Worm (Caenorhabditis elegans) whole organism, midembryonic: ENCODE measurements around the gene C18A11.4.

Experiments used
- T22C8.4 ChIP-seq: fragments of 200-800 bp; sonication (Bioruptor generic); IDR thresholded peaks from 2 replicates; pipeline ENCODE4 v1.3.6; 2022; ENCODE audit warnings: missing genetic modification characterization, missing compliant biosample characterization
- cog-1 ChIP-seq: sonication (generic microtip); optimal IDR thresholded peaks from 2 replicates; lab custom pipeline; 2016; ENCODE audit warnings: missing genetic modification characterization, missing compliant biosample characterization
- flt-1 ChIP-seq: fragments of 200-800 bp; sonication (Bioruptor generic); IDR thresholded peaks from 2 replicates; pipeline ENCODE4 v1.3.6; 2022; ENCODE audit warnings: missing genetic modification characterization, missing compliant biosample characterization
- klf-2 ChIP-seq: fragments of 200-800 bp; sonication (Bioruptor generic); conservative IDR thresholded peaks from 2 replicates; pipeline ENCODE4 v1.3.6; 2022; ENCODE audit warnings: missing genetic modification reagents, missing genetic modification characterization, missing compliant biosample characterization
- med-1 ChIP-seq: sonication (generic microtip); optimal IDR thresholded peaks from 2 replicates; lab custom pipeline; 2017; ENCODE audit warnings: missing genetic modification characterization, mild to moderate bottlenecking, missing compliant biosample characterization, antibody characterized with exemption, missing genetic modification reagents; ENCODE audit not compliant: insufficient read depth
- ref-1 ChIP-seq: fragments of 200-800 bp; sonication (Bioruptor generic); conservative IDR thresholded peaks from 2 replicates; pipeline ENCODE4 v1.3.6; 2022; ENCODE audit warnings: missing genetic modification reagents, missing genetic modification characterization, missing compliant biosample characterization
- tab-1 ChIP-seq: fragments of 200-800 bp; sonication (Bioruptor generic); IDR thresholded peaks from 2 replicates; pipeline ENCODE4 v1.3.6; 2022; ENCODE audit warnings: missing genetic modification characterization, missing compliant biosample characterization
- ztf-23 ChIP-seq: fragments of 200-800 bp; sonication (Bioruptor generic); IDR thresholded peaks from 2 replicates; pipeline ENCODE4 v1.3.6; 2022; ENCODE audit warnings: missing genetic modification reagents, missing genetic modification characterization, missing compliant biosample characterization
- ztf-29 ChIP-seq: fragments of 200-800 bp; sonication (Bioruptor generic); IDR thresholded peaks from 2 replicates; pipeline ENCODE4 v1.3.6; 2022; ENCODE audit warnings: missing genetic modification reagents, missing genetic modification characterization, missing compliant biosample characterization

The C18A11.4 gene

DNA sequence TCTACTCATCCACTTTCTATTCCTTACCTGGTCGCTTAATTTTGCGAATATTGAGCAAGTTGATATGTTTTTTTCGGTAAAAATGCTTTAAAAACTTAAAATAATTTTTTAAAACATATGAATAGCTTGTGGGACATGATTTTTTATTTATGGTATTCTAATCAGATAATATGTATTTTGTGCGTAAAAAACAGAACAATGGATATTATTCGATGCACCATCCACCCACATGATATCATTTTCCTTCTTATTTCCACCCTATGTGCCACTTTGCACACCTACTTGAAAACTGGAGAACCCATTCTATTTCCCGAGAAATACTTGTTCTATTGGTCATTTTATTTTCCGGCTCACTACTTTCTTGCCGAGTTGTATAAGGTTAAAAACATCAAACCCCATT is 21.9 kb downstream of the C18A11.4 start, which contains the start of gene C18A11.2:
C18A11.2 (plus strand) TSS at position 301 of the 400 bp plus-strand sequence.
- TF ChIP-seq cog-1 (tag; lab: Kevin White, UChicago) (no peak), ref-1 (GFP tag; lab: Robert Waterston, UW) (no peak), med-1 (GFP tag; lab: Kevin White, UChicago) (no peak), klf-2 (GFP tag; lab: Robert Waterston, UW) (no peak), tab-1 (no peak), T22C8.4 (GFP tag; lab: Robert Waterston, UW) (no peak), ztf-29 (no peak), flt-1 (no peak)

DNA sequence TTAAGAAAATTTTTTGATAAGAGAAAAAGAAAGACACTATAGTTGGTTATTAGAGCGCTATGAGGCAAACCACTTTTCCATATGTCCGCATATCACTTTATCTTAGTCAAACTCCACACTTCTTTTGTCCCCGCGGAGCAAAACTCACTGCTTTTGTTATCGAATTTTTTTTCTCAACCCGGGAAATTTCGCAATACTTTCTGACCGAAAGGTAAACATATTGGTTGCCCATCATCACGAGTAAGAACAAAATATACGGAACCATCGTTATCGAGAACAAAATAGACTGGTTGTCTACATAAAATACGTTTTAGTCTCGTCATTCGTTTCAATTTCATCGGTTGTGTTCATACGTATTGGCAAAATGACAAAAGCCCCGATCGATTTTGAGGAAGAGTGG is 24.0 kb downstream of the C18A11.4 start, which contains the start of gene C18A11.1:
C18A11.1 (plus strand) TSS at position 36 of the 400 bp plus-strand sequence.
- TF ChIP-seq ref-1 (GFP tag; lab: Robert Waterston, UW) (no peak), flt-1 (no peak), ztf-29 (no peak), ztf-23 (GFP tag; lab: Robert Waterston, UW) (no peak)

DNA sequence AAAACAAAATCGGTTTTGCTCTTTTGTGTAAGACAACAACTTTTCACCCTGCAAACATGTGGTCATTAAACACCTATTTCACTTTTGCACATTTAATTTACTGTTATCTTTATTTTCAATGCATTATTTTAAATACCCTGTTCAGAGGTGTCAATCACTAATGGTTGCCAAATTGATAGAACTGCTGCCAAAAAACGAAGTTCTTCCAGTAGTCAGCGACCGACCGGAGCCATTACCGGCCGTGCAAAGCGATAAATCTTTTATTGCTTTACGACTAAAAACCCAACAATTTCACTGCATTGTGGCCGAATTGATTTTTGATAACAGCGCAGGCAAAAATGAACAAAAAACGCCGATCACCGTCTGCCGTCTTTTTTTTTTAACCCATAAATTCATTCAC is 29.2 kb downstream of the C18A11.4 start:
- TF ChIP-seq cog-1 (tag; lab: Kevin White, UChicago) (no peak), flt-1 (no peak), ztf-23 (GFP tag; lab: Robert Waterston, UW) (no peak), klf-2 (GFP tag; lab: Robert Waterston, UW) (no peak), T22C8.4 (GFP tag; lab: Robert Waterston, UW) (no peak), tab-1 (no peak), ref-1 (GFP tag; lab: Robert Waterston, UW) (no peak), ztf-29 (no peak), med-1 (GFP tag; lab: Kevin White, UChicago) (no peak)

DNA sequence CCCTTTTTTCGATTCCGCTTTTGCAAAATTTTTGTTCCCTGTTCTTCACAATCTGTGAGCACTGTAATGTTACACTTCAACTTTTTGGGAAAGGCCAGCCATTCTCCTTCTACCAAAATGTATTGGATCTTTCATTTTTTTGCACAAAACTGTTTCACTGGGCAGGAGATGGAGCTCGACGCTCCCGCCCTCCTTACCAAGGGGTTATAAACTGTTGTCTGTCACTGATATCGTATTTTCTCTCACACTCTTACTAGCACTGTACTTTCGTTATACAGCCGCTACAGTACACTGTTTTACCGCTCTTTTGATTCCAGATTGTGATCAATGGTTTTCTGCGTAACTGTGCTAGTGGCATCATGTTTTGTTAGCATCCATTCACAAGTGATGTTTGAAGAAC is 32.4 kb downstream of the C18A11.4 start, which contains the start of gene C46F2.1:
C46F2.1 (plus strand) TSS at position 301 of the 400 bp plus-strand sequence.
- TF ChIP-seq T22C8.4 (GFP tag; lab: Robert Waterston, UW) (no peak), flt-1 (no peak), klf-2 (GFP tag; lab: Robert Waterston, UW) (no peak), med-1 (GFP tag; lab: Kevin White, UChicago) (no peak), tab-1 (no peak), ref-1 (GFP tag; lab: Robert Waterston, UW) (no peak), cog-1 (tag; lab: Kevin White, UChicago) (no peak), ztf-23 (GFP tag; lab: Robert Waterston, UW) (no peak), ztf-29 (no peak)

DNA sequence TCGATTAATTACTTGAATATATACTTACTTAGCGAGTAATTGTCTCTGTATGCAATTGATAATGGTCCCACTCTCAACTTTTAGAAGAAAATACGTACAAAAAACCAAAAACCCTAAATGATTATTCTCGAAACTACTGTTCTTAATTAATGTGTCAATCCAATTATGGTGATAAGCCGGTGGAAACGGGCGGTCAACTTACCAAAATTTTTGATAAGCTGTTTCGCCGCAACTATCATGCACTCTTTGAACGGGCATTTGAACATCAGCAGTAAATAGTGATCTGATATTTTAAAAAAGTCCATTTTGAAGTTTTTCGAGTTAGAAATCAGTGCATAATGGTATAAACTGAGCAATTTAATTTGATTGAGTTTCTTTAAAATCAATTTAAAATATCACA is 33.1 kb downstream of the C18A11.4 start:
- TF ChIP-seq ref-1 (GFP tag; lab: Robert Waterston, UW): no peak
- TF ChIP-seq klf-2 (GFP tag; lab: Robert Waterston, UW): no peak
- TF ChIP-seq cog-1 (tag; lab: Kevin White, UChicago): no peak
- no peak for TF ChIP-seq ztf-23 (GFP tag; lab: Robert Waterston, UW)
- no peak for TF ChIP-seq flt-1
- no peak for TF ChIP-seq T22C8.4 (GFP tag; lab: Robert Waterston, UW)
- no peak for TF ChIP-seq tab-1
- no peak for TF ChIP-seq med-1 (GFP tag; lab: Kevin White, UChicago)
- TF ChIP-seq ztf-29: no peak

DNA sequence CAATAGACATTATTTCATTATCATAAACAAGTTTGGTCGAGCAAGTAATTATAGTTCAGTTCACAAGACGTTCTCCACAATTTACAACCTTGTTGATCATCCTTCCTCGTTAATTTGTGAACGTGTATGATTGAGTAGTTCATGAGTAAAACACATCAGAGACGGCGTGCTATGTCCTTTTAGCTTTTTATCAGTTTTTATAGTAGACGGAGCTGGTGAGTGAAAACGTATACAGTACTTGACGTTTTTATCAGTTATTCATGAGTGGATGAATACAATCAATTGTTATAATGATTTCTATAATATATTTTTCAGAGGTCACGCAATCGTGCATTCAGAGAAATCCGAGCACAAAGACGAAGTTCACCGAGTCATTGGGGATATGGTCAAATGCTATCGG is 33.6 kb downstream of the C18A11.4 start:
- no peak for TF ChIP-seq med-1 (GFP tag; lab: Kevin White, UChicago)
- TF ChIP-seq ztf-23 (GFP tag; lab: Robert Waterston, UW): no peak
- no peak for TF ChIP-seq tab-1
- no peak for TF ChIP-seq ref-1 (GFP tag; lab: Robert Waterston, UW)
- no peak for TF ChIP-seq ztf-29
- TF ChIP-seq flt-1: no peak
- TF ChIP-seq cog-1 (tag; lab: Kevin White, UChicago): no peak
- TF ChIP-seq T22C8.4 (GFP tag; lab: Robert Waterston, UW): no peak
- TF ChIP-seq klf-2 (GFP tag; lab: Robert Waterston, UW): no peak

DNA sequence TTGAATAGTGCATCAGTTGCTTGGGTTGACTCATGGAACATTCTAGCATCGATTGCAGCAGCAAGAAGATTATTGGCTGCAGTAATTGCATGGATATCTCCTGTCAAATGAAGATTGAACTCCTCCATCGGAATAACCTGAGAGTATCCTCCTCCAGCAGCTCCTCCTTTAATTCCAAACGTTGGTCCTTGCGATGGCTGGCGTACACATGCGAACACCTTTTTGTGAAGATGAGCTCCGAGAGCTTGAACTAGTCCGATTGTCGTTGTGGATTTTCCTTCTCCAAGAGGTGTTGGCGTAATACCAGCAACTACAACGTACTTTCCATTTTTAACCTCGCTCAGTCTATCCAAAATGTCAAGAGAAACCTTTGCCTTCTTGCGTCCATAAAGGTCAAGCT is 37.4 kb downstream of the C18A11.4 start:
- TF ChIP-seq klf-2 (GFP tag; lab: Robert Waterston, UW): no peak
- no peak for TF ChIP-seq ztf-29
- no peak for TF ChIP-seq med-1 (GFP tag; lab: Kevin White, UChicago)
- TF ChIP-seq ztf-23 (GFP tag; lab: Robert Waterston, UW): no peak
- TF ChIP-seq tab-1: no peak
- no peak for TF ChIP-seq T22C8.4 (GFP tag; lab: Robert Waterston, UW)
- TF ChIP-seq flt-1: no peak
- no peak for TF ChIP-seq ref-1 (GFP tag; lab: Robert Waterston, UW)
- no peak for TF ChIP-seq cog-1 (tag; lab: Kevin White, UChicago)

DNA sequence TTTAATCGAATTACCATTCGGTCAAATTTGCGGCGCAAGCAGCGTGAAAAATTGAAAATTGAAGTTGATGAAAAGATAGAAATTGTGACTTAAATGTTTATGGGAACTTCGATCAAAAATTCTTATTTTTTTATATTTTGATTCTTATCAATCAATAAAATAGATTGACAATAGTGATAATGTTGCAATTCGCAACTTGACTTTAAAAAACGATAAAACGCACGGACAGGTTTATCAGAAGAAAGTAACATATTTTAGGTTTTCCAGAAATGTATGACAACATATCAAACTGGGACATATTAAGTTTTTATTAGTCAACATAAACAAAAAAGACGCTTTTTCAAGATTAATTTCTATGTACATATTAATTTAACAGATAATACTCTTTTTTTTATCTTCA is 38.0 kb downstream of the C18A11.4 start:
- no peak for TF ChIP-seq cog-1 (tag; lab: Kevin White, UChicago)
- no peak for TF ChIP-seq T22C8.4 (GFP tag; lab: Robert Waterston, UW)
- TF ChIP-seq ztf-29: no peak
- no peak for TF ChIP-seq med-1 (GFP tag; lab: Kevin White, UChicago)
- no peak for TF ChIP-seq flt-1

DNA sequence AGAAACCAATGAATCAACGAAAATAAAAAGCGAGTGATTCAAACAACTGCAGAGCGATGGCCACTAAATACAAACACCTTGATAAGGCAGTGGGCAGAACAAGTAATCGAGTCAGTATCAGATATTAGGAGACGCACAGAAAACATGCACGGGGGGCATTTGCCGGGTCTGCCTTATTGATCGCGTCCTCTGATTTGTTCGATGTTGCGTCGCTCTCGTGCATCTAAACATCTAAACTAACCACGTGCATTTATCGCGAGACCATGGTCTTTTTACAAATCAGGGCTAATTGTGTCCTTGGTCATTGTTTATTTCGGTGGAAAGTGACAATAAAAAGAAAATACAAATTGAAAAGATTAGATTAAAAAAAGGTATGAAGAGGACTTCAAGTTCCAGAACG is 38.6 kb downstream of the C18A11.4 start, which contains the start of gene K07E3.4:
K07E3.4 (minus strand) TSS at position 100 of the 400 bp plus-strand sequence.
- TF ChIP-seq tab-1 (no peak), ztf-23 (GFP tag; lab: Robert Waterston, UW) (no peak), ref-1 (GFP tag; lab: Robert Waterston, UW) (no peak), med-1 (GFP tag; lab: Kevin White, UChicago) (no peak), flt-1 (no peak), T22C8.4 (GFP tag; lab: Robert Waterston, UW) (no peak), ztf-29 (no peak), klf-2 (GFP tag; lab: Robert Waterston, UW) (no peak), cog-1 (tag; lab: Kevin White, UChicago) (no peak)

DNA sequence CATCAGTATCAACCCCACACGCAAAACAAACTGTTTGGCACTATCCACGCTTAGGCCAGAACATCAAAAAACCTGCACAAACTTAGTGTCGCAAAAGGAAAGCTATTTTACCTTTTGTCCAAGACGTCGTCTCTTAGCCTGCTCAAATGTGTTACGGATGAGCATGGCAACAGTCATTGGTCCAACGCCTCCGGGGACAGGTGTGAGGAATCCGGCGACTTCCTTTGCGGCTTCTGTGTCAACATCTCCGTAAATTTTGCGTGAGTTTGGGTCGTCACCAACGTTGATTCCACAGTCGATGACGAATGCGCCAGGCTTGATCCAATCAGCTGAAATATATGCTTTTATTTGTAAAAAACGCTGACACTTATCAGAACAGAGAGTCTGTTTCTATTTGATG is 39.4 kb downstream of the C18A11.4 start:
- TF ChIP-seq ref-1 (GFP tag; lab: Robert Waterston, UW) (no peak), flt-1 (no peak), klf-2 (GFP tag; lab: Robert Waterston, UW) (no peak), cog-1 (tag; lab: Kevin White, UChicago) (no peak), tab-1 (no peak), med-1 (GFP tag; lab: Kevin White, UChicago) (no peak), T22C8.4 (GFP tag; lab: Robert Waterston, UW) (no peak), ztf-29 (no peak), ztf-23 (GFP tag; lab: Robert Waterston, UW) (no peak)
